Fruit fly (Drosophila melanogaster): ENCODE data around the gene CG15059.

DNA sequence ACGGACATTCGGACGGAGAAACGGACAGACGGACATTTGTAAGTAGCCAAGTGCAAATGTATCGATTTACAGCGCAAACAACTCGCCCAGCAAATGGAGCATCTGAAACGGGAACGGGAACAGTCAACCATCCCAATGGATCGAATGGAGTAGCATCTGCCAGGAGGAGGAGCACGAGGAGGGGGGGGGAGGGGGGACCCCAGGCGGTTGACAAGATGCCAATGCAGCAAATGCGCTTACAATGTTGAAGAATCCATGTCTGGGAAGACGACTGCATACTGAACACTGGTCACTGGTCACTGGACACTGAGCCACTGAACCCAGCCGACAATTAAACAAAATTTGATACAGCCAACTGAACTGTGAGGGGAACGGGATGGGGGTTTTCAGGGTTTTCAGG lies 7.4 kb downstream of the CG15059 start:
- TF ChIP-seq psq (optimal IDR thresholded peaks at IDR 0.05): no peak
- TF ChIP-seq ttk (optimal IDR thresholded peaks at IDR 0.05): no peak
- TF ChIP-seq Sin3A (optimal IDR thresholded peaks at IDR 0.05): no peak
- no peak for TF ChIP-seq Myc (optimal IDR thresholded peaks at IDR 0.05)
- no peak for TF ChIP-seq h (optimal IDR thresholded peaks at IDR 0.05)
- no peak for TF ChIP-seq insv (optimal IDR thresholded peaks at IDR 0.05)

All from Kc167 (cell line).